Worm (Caenorhabditis elegans) whole organism, young adult: Measurements from ENCODE around the gene ZK673.4.
"Not testable (repeated sequence)": the region's sequence is repeated elsewhere in the genome, so short reads cannot be mapped to it uniquely, and the experiment has no call there.

Experiments
- D2030.7 ChIP-seq: fragments of 200-800 bp; sonication (Bioruptor generic); IDR thresholded peaks from 2 replicates; pipeline ENCODE4 v1.3.6; 2022; ENCODE audit warnings: missing genetic modification reagents, missing genetic modification characterization, missing compliant biosample characterization
- F37B4.10 ChIP-seq: fragments of 200-800 bp; sonication (Bioruptor generic); IDR thresholded peaks from 2 replicates; pipeline ENCODE4 v1.3.6; 2022; ENCODE audit warnings: missing genetic modification characterization, missing compliant biosample characterization
- F52B5.7 ChIP-seq: sonication (generic microtip); optimal IDR thresholded peaks from 2 replicates; lab custom pipeline; 2016; ENCODE audit warnings: mild to moderate bottlenecking, missing genetic modification characterization, missing compliant biosample characterization
- F55B11.4 ChIP-seq: sonication (generic microtip); optimal IDR thresholded peaks from 2 replicates; lab custom pipeline; 2016; ENCODE audit warnings: missing compliant biosample characterization, missing genetic modification characterization, borderline replicate concordance; ENCODE audit not compliant: insufficient read depth
- F57C9.4 ChIP-seq: sonication (generic microtip); optimal IDR thresholded peaks from 2 replicates; lab custom pipeline; 2017; ENCODE audit warnings: mild to moderate bottlenecking, missing genetic modification characterization, missing compliant biosample characterization
- K11D2.4 ChIP-seq: fragments of 200-800 bp; sonication (Bioruptor generic); IDR thresholded peaks from 2 replicates; pipeline ENCODE4 v1.3.6; 2022; ENCODE audit warnings: missing genetic modification reagents, missing genetic modification characterization, missing compliant biosample characterization
- T07F8.4 ChIP-seq: sonication (generic microtip); optimal IDR thresholded peaks from 2 replicates; lab custom pipeline; 2016; ENCODE audit warnings: mild to moderate bottlenecking, missing genetic modification characterization, moderate library complexity, missing compliant biosample characterization
- T26A5.8 ChIP-seq: sonication (generic microtip); optimal IDR thresholded peaks from 2 replicates; lab custom pipeline; 2016; ENCODE audit warnings: missing genetic modification characterization, missing compliant biosample characterization
- Y79H2A.3 ChIP-seq: fragments of 200-800 bp; sonication (Bioruptor generic); conservative IDR thresholded peaks from 2 replicates; pipeline ENCODE4 v1.3.6; 2022; ENCODE audit warnings: missing genetic modification reagents, missing genetic modification characterization, missing compliant biosample characterization
- ZK185.1 ChIP-seq: sonication (generic microtip); optimal IDR thresholded peaks from 2 replicates; lab custom pipeline; 2016; ENCODE audit warnings: mild to moderate bottlenecking, missing genetic modification characterization, missing compliant biosample characterization; ENCODE audit not compliant: poor library complexity, severe bottlenecking
- akir-1 ChIP-seq: fragments of 200-800 bp; sonication (Bioruptor generic); optimal IDR thresholded peaks from 2 replicates; lab custom pipeline; 2018; ENCODE audit warnings: mild to moderate bottlenecking, missing genetic modification characterization, moderate library complexity, missing compliant biosample characterization
- ama-1 ChIP-seq, 3 experiments: fragments of 150-350 bp in 1 of 3; sonication (generic microtip) in 2 of 3; optimal IDR thresholded peaks; 2 replicates each; lab custom pipeline; 2014 to 2018; ENCODE audit warnings: missing biosample characterization in 2 of 3, missing genetic modification characterization in 2 of 3, missing genetic modification reagents in 2 of 3
- athp-1 ChIP-seq: sonication (generic microtip); optimal IDR thresholded peaks from 2 replicates; lab custom pipeline; 2017; ENCODE audit warnings: mild to moderate bottlenecking, missing genetic modification characterization, missing compliant biosample characterization
- attf-3 ChIP-seq: fragments of 200-800 bp; sonication (Bioruptor generic); conservative IDR thresholded peaks from 2 replicates; pipeline ENCODE4 v1.3.6; 2022; ENCODE audit warnings: missing genetic modification reagents, missing genetic modification characterization, missing compliant biosample characterization
- bed-2 ChIP-seq: fragments of 200-800 bp; sonication (Bioruptor generic); IDR thresholded peaks from 2 replicates; pipeline ENCODE4 v1.3.6; 2022; ENCODE audit warnings: missing genetic modification reagents, missing genetic modification characterization, missing compliant biosample characterization
- ccch-3 ChIP-seq: fragments of 200-800 bp; sonication (Bioruptor generic); optimal IDR thresholded peaks from 2 replicates; lab custom pipeline; 2018; ENCODE audit warnings: mild to moderate bottlenecking, missing genetic modification characterization, missing compliant biosample characterization
- cebp-2 ChIP-seq: fragments of 200-800 bp; sonication (Bioruptor generic); IDR thresholded peaks from 2 replicates; pipeline ENCODE4 v1.3.6; 2022; ENCODE audit warnings: missing genetic modification characterization, missing compliant biosample characterization
- ceh-100 ChIP-seq: fragments of 200-800 bp; sonication (Bioruptor generic); IDR thresholded peaks from 2 replicates; pipeline ENCODE4 v1.3.6; 2022; ENCODE audit warnings: missing genetic modification reagents, missing genetic modification characterization, missing compliant biosample characterization
- ceh-27 ChIP-seq: fragments of 200-800 bp; sonication (Bioruptor generic); optimal IDR thresholded peaks from 2 replicates; lab custom pipeline; 2018; ENCODE audit warnings: mild to moderate bottlenecking, missing genetic modification characterization, moderate library complexity, missing compliant biosample characterization
- ceh-58 ChIP-seq: fragments of 200-800 bp; sonication (Bioruptor generic); IDR thresholded peaks from 2 replicates; pipeline ENCODE4 v1.3.6; 2022; ENCODE audit warnings: missing genetic modification characterization, missing compliant biosample characterization
- ceh-91 ChIP-seq: fragments of 200-800 bp; sonication (Bioruptor generic); IDR thresholded peaks from 2 replicates; pipeline ENCODE4 v1.3.6; 2022; ENCODE audit warnings: missing genetic modification reagents, missing genetic modification characterization, missing compliant biosample characterization
- chd-7 ChIP-seq: sonication (generic microtip); optimal IDR thresholded peaks from 2 replicates; lab custom pipeline; 2016; ENCODE audit warnings: mild to moderate bottlenecking, missing genetic modification characterization, moderate library complexity, missing compliant biosample characterization
- die-1 ChIP-seq: sonication (generic microtip); optimal IDR thresholded peaks from 2 replicates; lab custom pipeline; 2016; ENCODE audit warnings: missing genotype, mild to moderate bottlenecking, missing genetic modification characterization, missing compliant biosample characterization
- dox-1 ChIP-seq: fragments of 200-800 bp; sonication (Bioruptor generic); IDR thresholded peaks from 2 replicates; pipeline ENCODE4 v1.3.6; 2022; ENCODE audit warnings: missing genetic modification reagents, missing genetic modification characterization, missing compliant biosample characterization
- dpff-1 ChIP-seq: sonication (generic microtip); optimal IDR thresholded peaks from 2 replicates; lab custom pipeline; 2017; ENCODE audit warnings: mild to moderate bottlenecking, missing genetic modification characterization, missing compliant biosample characterization
- hlh-12 ChIP-seq: sonication (generic microtip); optimal IDR thresholded peaks from 2 replicates; lab custom pipeline; 2016; ENCODE audit warnings: missing genetic modification characterization, missing compliant biosample characterization
- lag-1 ChIP-seq: fragments of 200-800 bp; sonication (Bioruptor generic); IDR thresholded peaks from 2 replicates; pipeline ENCODE4 v1.3.6; 2022; ENCODE audit warnings: missing genetic modification reagents, missing genetic modification characterization, missing compliant biosample characterization
- lin-26 ChIP-seq: fragments of 200-800 bp; sonication (Bioruptor generic); IDR thresholded peaks from 2 replicates; pipeline ENCODE4 v1.3.6; 2022; ENCODE audit warnings: missing genetic modification reagents, missing genetic modification characterization, missing compliant biosample characterization
- lir-1 ChIP-seq: fragments of 200-800 bp; sonication (Bioruptor generic); conservative IDR thresholded peaks from 2 replicates; pipeline ENCODE4 v1.3.6; 2022; ENCODE audit warnings: missing genetic modification reagents, missing genetic modification characterization, missing compliant biosample characterization
- lsl-1 ChIP-seq: fragments of 200-800 bp; sonication (Bioruptor generic); optimal IDR thresholded peaks from 2 replicates; lab custom pipeline; 2018; ENCODE audit warnings: mild to moderate bottlenecking, missing genetic modification characterization, moderate library complexity, missing compliant biosample characterization
- madf-6 ChIP-seq: fragments of 200-800 bp; sonication (Bioruptor generic); IDR thresholded peaks from 2 replicates; pipeline ENCODE4 v1.3.6; 2022; ENCODE audit warnings: missing genetic modification reagents, missing genetic modification characterization, missing compliant biosample characterization
- nfya-2 ChIP-seq: fragments of 200-800 bp; sonication (Bioruptor generic); IDR thresholded peaks from 2 replicates; pipeline ENCODE4 v1.3.6; 2022; ENCODE audit warnings: missing genetic modification reagents, missing genetic modification characterization, missing compliant biosample characterization
- nhr-120 ChIP-seq: fragments of 200-800 bp; sonication (Bioruptor generic); IDR thresholded peaks from 2 replicates; pipeline ENCODE4 v1.3.6; 2022; ENCODE audit warnings: missing genetic modification characterization, missing compliant biosample characterization
- nhr-27 ChIP-seq: fragments of 200-800 bp; sonication (Bioruptor generic); optimal IDR thresholded peaks from 2 replicates; lab custom pipeline; 2018; ENCODE audit warnings: mild to moderate bottlenecking, missing genetic modification characterization, moderate library complexity, missing compliant biosample characterization
- nhr-80 ChIP-seq: sonication (generic microtip); optimal IDR thresholded peaks from 2 replicates; lab custom pipeline; 2016; ENCODE audit warnings: missing genetic modification characterization, missing compliant biosample characterization
- repo-1 ChIP-seq: sonication (generic microtip); optimal IDR thresholded peaks from 2 replicates; lab custom pipeline; 2017; ENCODE audit warnings: mild to moderate bottlenecking, missing genetic modification characterization, missing compliant biosample characterization
- ztf-18 ChIP-seq: sonication (generic microtip); optimal IDR thresholded peaks from 2 replicates; lab custom pipeline; 2016; ENCODE audit warnings: missing genotype, mild to moderate bottlenecking, missing genetic modification characterization, missing compliant biosample characterization
- ztf-22 ChIP-seq: fragments of 200-800 bp; sonication (Bioruptor generic); optimal IDR thresholded peaks from 2 replicates; lab custom pipeline; 2018; ENCODE audit warnings: mild to moderate bottlenecking, missing genetic modification characterization, moderate library complexity, missing compliant biosample characterization
- ztf-25 ChIP-seq: fragments of 200-800 bp; sonication (Bioruptor generic); IDR thresholded peaks from 2 replicates; pipeline ENCODE4 v1.3.6; 2022; ENCODE audit warnings: missing genetic modification reagents, missing genetic modification characterization, missing compliant biosample characterization

ZK673.4 gene

ce11 chrII:10482899-10483298 is 30.2 kb downstream of the ZK673.4 start:
- TF ChIP-seq athp-1 (tag; lab: Kevin White, UChicago) (no peak), nhr-80 (peak; percentile 10)

ce11 chrII:10483860-10484259 is 31.1 kb downstream of the ZK673.4 start:
- TF ChIP-seq nhr-27 (tag; lab: Kevin White, UChicago) = no peak
- TF ChIP-seq nfya-2 = no peak
- no peak for TF ChIP-seq lag-1 (GFP tag; lab: Robert Waterston, UW)
- TF ChIP-seq, all 124 proteins: peak for 0

ce11 chrII:10485640-10486039 is 32.9 kb downstream of the ZK673.4 start:
- TF ChIP-seq nhr-80 (peak; percentile 18), T07F8.4 (tag; lab: Kevin White, UChicago) (no peak)

ce11 chrII:10486738-10487137 is 34.0 kb downstream of the ZK673.4 start, which contains the start of gene ZK666.15:
Gene ZK666.15, plus strand, starts transcription at chrII:10487038.
- no peak for TF ChIP-seq akir-1 (GFP tag; lab: Kevin White, UChicago)
- no peak for TF ChIP-seq lsl-1 (GFP tag; lab: Kevin White, UChicago)
- no peak for TF ChIP-seq hlh-12 (tag; lab: Kevin White, UChicago)
- TF ChIP-seq ceh-100 = no peak
- no peak for TF ChIP-seq ztf-22 (GFP tag; lab: Kevin White, UChicago)
- TF ChIP-seq ceh-91 = no peak

ce11 chrII:10490329-10490728 is 37.6 kb downstream of the ZK673.4 start, which contains the start of gene clec-61:
Gene clec-61, minus strand, starts transcription at chrII:10490537.
- TF ChIP-seq lir-1 (GFP tag; lab: Robert Waterston, UW) = no peak
- no peak for TF ChIP-seq ceh-58 (GFP tag; lab: Robert Waterston, UW)
- no peak for TF ChIP-seq repo-1 (tag; lab: Kevin White, UChicago)
- no peak for TF ChIP-seq ztf-18
- no peak for TF ChIP-seq Y79H2A.3
- no peak for TF ChIP-seq ceh-27 (GFP tag; lab: Kevin White, UChicago)
- no peak for TF ChIP-seq ztf-25 (GFP tag; lab: Robert Waterston, UW)
- TF ChIP-seq F37B4.10 (GFP tag; lab: Robert Waterston, UW) = no peak
- TF ChIP-seq ZK185.1 = no peak
- TF ChIP-seq T26A5.8 (tag; lab: Kevin White, UChicago) = no peak
- TF ChIP-seq bed-2 = no peak
- no peak for TF ChIP-seq dox-1 (GFP tag; lab: Robert Waterston, UW)
- TF ChIP-seq attf-3 = no peak
- TF ChIP-seq athp-1 (tag; lab: Kevin White, UChicago) = no peak
- TF ChIP-seq, all 124 proteins: peak for 0

ce11 chrII:10493034-10493433 is 40.3 kb downstream of the ZK673.4 start, which contains the start of gene ZK666.8:
Gene ZK666.8, minus strand, starts transcription at chrII:10493134.
- not testable (repeated sequence) for TF ChIP-seq cebp-2 (GFP tag; lab: Robert Waterston, UW); ama-1 (optimal IDR thresholded peaks at IDR 0.05; lab: Kevin White, UChicago); ama-1 (GFP tag; optimal IDR thresholded peaks at IDR 0.05; lab: Kevin White, UChicago); madf-6
- TF ChIP-seq, all 124 proteins: peak for 0; not testable (repeated sequence) for 124

ce11 chrII:10494467-10494866 is 41.7 kb downstream of the ZK673.4 start, which contains the start of gene ZK666.14:
Gene ZK666.14, plus strand, starts transcription at chrII:10494767.
- no peak for TF ChIP-seq ccch-3 (GFP tag; lab: Kevin White, UChicago)
- TF ChIP-seq F57C9.4 = no peak
- no peak for TF ChIP-seq nhr-120
- no peak for TF ChIP-seq D2030.7 (GFP tag; lab: Robert Waterston, UW)
- TF ChIP-seq ceh-27 (GFP tag; lab: Kevin White, UChicago) = no peak
- TF ChIP-seq dpff-1 (tag; lab: Kevin White, UChicago) = no peak
- no peak for TF ChIP-seq F52B5.7 (tag; lab: Kevin White, UChicago)
- no peak for TF ChIP-seq chd-7 (tag; lab: Kevin White, UChicago)
- no peak for TF ChIP-seq F55B11.4 (tag; lab: Kevin White, UChicago)
- no peak for TF ChIP-seq K11D2.4 (GFP tag; lab: Robert Waterston, UW)
- TF ChIP-seq ztf-22 (GFP tag; lab: Kevin White, UChicago) = no peak
- TF ChIP-seq Y79H2A.3 = no peak
- TF ChIP-seq lin-26 = no peak
- TF ChIP-seq bed-2 = no peak
- TF ChIP-seq die-1 (tag; lab: Kevin White, UChicago) = no peak
- TF ChIP-seq akir-1 (GFP tag; lab: Kevin White, UChicago) = no peak
